Fruit fly (Drosophila melanogaster) whole organism, embryonic: ENCODE measurements around the gene CG15446.

ENCODE experiments used
- BEAF-32 ChIP-seq: fragments of 200-800 bp; sonication (Bioruptor generic); optimal IDR thresholded peaks from 3 replicates; lab custom pipeline; 2017; ENCODE audit warnings: missing biosample characterization, missing genetic modification characterization, mild to moderate bottlenecking, moderate library complexity, missing genetic modification reagents
- Bgb ChIP-seq: fragments of 200-800 bp; sonication (Bioruptor generic); IDR thresholded peaks from 2 replicates; pipeline ENCODE4 v1.3.6; 2022; ENCODE audit warnings: missing biosample characterization, missing genetic modification characterization; ENCODE audit not compliant: partially characterized antibody
- Bteb2 ChIP-seq: fragments of 200-800 bp; sonication (Bioruptor generic); optimal IDR thresholded peaks from 2 replicates; lab custom pipeline; 2016; ENCODE audit warnings: missing biosample characterization, missing genetic modification characterization
- CG11093 ChIP-seq: fragments of 200-800 bp; sonication (Bioruptor generic); IDR thresholded peaks from 3 replicates; pipeline ENCODE4 v1.3.6; 2022; ENCODE audit warnings: missing biosample characterization, missing genetic modification characterization
- CG13424 ChIP-seq: fragments of 200-800 bp; sonication (Bioruptor generic); optimal IDR thresholded peaks from 2 replicates; lab custom pipeline; 2019; ENCODE audit warnings: missing biosample characterization, mild to moderate bottlenecking, missing genetic modification characterization, moderate library complexity
- CG13894 ChIP-seq: fragments of 200-800 bp; sonication (Bioruptor generic); optimal IDR thresholded peaks from 3 replicates; lab custom pipeline; 2018; ENCODE audit warnings: missing biosample characterization, mild to moderate bottlenecking, missing genetic modification characterization, moderate library complexity
- CG16779 ChIP-seq: fragments of 200-800 bp; sonication (Bioruptor generic); IDR thresholded peaks from 2 replicates; pipeline ENCODE4 v1.3.6; 2022; ENCODE audit warnings: missing biosample characterization, missing genetic modification characterization
- CG17359 ChIP-seq: fragments of 200-800 bp; sonication (Bioruptor generic); optimal IDR thresholded peaks from 3 replicates; lab custom pipeline; 2018; ENCODE audit warnings: missing biosample characterization, mild to moderate bottlenecking, missing genetic modification characterization, moderate library complexity
- CG1792 ChIP-seq: fragments of 200-800 bp; sonication (Bioruptor generic); optimal IDR thresholded peaks from 2 replicates; lab custom pipeline; 2016; ENCODE audit warnings: missing biosample characterization, missing genetic modification characterization
- CG1832 ChIP-seq: fragments of 200-800 bp; sonication (Bioruptor generic); optimal IDR thresholded peaks from 2 replicates; lab custom pipeline; 2017; ENCODE audit warnings: missing biosample characterization, mild to moderate bottlenecking, missing genetic modification characterization, inconsistent platforms
- CG32532 ChIP-seq: fragments of 200-800 bp; sonication (Bioruptor generic); IDR thresholded peaks from 2 replicates; pipeline ENCODE4 v1.3.6; 2022; ENCODE audit warnings: missing biosample characterization, missing genetic modification characterization
- CG3838 ChIP-seq: fragments of 200-800 bp; sonication (Bioruptor generic); optimal IDR thresholded peaks from 3 replicates; lab custom pipeline; 2016; ENCODE audit warnings: missing biosample characterization, missing genetic modification characterization
- CG4360 ChIP-seq: fragments of 200-800 bp; sonication (Bioruptor generic); IDR thresholded peaks from 2 replicates; pipeline ENCODE4 v1.3.6; 2022; ENCODE audit warnings: missing biosample characterization, missing genetic modification characterization
- CG4617 ChIP-seq: fragments of 200-800 bp; sonication (Bioruptor generic); optimal IDR thresholded peaks from 3 replicates; lab custom pipeline; 2016; ENCODE audit warnings: missing biosample characterization, missing genetic modification characterization, borderline replicate concordance
- CG8359 ChIP-seq: fragments of 200-800 bp; sonication (Bioruptor generic); optimal IDR thresholded peaks from 2 replicates; lab custom pipeline; 2017; ENCODE audit warnings: missing biosample characterization, mild to moderate bottlenecking, missing genetic modification characterization, borderline replicate concordance
- CG9437 ChIP-seq: fragments of 200-800 bp; sonication (Bioruptor generic); optimal IDR thresholded peaks from 2 replicates; lab custom pipeline; 2018; ENCODE audit warnings: missing biosample characterization, mild to moderate bottlenecking, missing genetic modification characterization
- Dip2 ChIP-seq: fragments of 200-800 bp; sonication (Bioruptor generic); IDR thresholded peaks from 2 replicates; pipeline ENCODE4 v1.3.6; 2022; ENCODE audit warnings: missing biosample characterization, missing genetic modification characterization
- Ets97D ChIP-seq: fragments of 200-800 bp; sonication (Bioruptor generic); optimal IDR thresholded peaks from 3 replicates; lab custom pipeline; 2016; ENCODE audit warnings: missing biosample characterization, missing genetic modification characterization
- Fer2 ChIP-seq: fragments of 200-800 bp; sonication (Bioruptor generic); optimal IDR thresholded peaks from 2 replicates; lab custom pipeline; 2018; ENCODE audit warnings: missing biosample characterization, mild to moderate bottlenecking, missing genetic modification characterization, moderate library complexity
- Fer3 ChIP-seq: fragments of 200-800 bp; sonication (Bioruptor generic); optimal IDR thresholded peaks from 2 replicates; lab custom pipeline; 2018; ENCODE audit warnings: missing biosample characterization, mild to moderate bottlenecking, missing genetic modification characterization, moderate library complexity
- H15 ChIP-seq: fragments of 200-800 bp; sonication (Bioruptor generic); IDR thresholded peaks from 3 replicates; pipeline ENCODE4 v1.3.6; 2022; ENCODE audit warnings: missing biosample characterization, missing genetic modification characterization
- Hey ChIP-seq: fragments of 200-800 bp; sonication (Bioruptor generic); optimal IDR thresholded peaks from 3 replicates; lab custom pipeline; 2018; ENCODE audit warnings: missing biosample characterization, mild to moderate bottlenecking, missing genetic modification characterization
- Hsf ChIP-seq: fragments of 200-800 bp; sonication (Bioruptor generic); optimal IDR thresholded peaks from 3 replicates; lab custom pipeline; 2016; ENCODE audit warnings: missing biosample characterization, missing genetic modification characterization
- Nf-YC ChIP-seq: fragments of 200-800 bp; optimal IDR thresholded peaks from 3 replicates; lab custom pipeline; 2019; ENCODE audit warnings: missing biosample characterization, mild to moderate bottlenecking, missing genetic modification characterization, moderate library complexity
- NfI ChIP-seq: fragments of 200-800 bp; sonication (Bioruptor generic); optimal IDR thresholded peaks from 3 replicates; lab custom pipeline; 2018; ENCODE audit warnings: missing biosample characterization, mild to moderate bottlenecking, missing genetic modification characterization, moderate library complexity
- TFAM ChIP-seq: fragments of 200-800 bp; sonication (Bioruptor generic); optimal IDR thresholded peaks from 2 replicates; lab custom pipeline; 2017; ENCODE audit warnings: missing biosample characterization, missing genetic modification characterization, inconsistent platforms
- Taf1 ChIP-seq: fragments of 200-800 bp; sonication (Bioruptor generic); IDR thresholded peaks from 2 replicates; pipeline ENCODE4 v1.3.6; 2022; ENCODE audit warnings: missing biosample characterization, missing genetic modification characterization
- ab ChIP-seq: fragments of 200-800 bp; sonication (Bioruptor generic); optimal IDR thresholded peaks from 2 replicates; lab custom pipeline; 2016; ENCODE audit warnings: missing biosample characterization, missing genetic modification characterization
- abd-A ChIP-seq: fragments of 200-800 bp; sonication (Bioruptor generic); optimal IDR thresholded peaks from 3 replicates; lab custom pipeline; 2019; ENCODE audit warnings: missing biosample characterization, mild to moderate bottlenecking, missing genetic modification characterization, moderate library complexity
- amos ChIP-seq: fragments of 200-800 bp; sonication (Bioruptor generic); IDR thresholded peaks from 2 replicates; pipeline ENCODE4 v1.3.6; 2022; ENCODE audit warnings: missing biosample characterization, missing genetic modification characterization; ENCODE audit not compliant: partially characterized antibody
- ase ChIP-seq: fragments of 200-800 bp; sonication (Bioruptor generic); IDR thresholded peaks from 3 replicates; pipeline ENCODE4 v1.3.6; 2022; ENCODE audit warnings: missing biosample characterization, missing genetic modification characterization
- ato ChIP-seq: fragments of 200-800 bp; sonication (Bioruptor generic); IDR thresholded peaks from 2 replicates; pipeline ENCODE4 v1.3.6; 2022; ENCODE audit warnings: missing biosample characterization, missing genetic modification characterization; ENCODE audit not compliant: partially characterized antibody
- croc ChIP-seq: fragments of 200-800 bp; sonication (Bioruptor generic); conservative IDR thresholded peaks from 3 replicates; pipeline ENCODE4 v1.3.6; 2022; ENCODE audit warnings: missing biosample characterization, missing genetic modification characterization
- dati ChIP-seq: fragments of 200-800 bp; sonication (Bioruptor generic); IDR thresholded peaks from 2 replicates; pipeline ENCODE4 v1.3.6; 2022; ENCODE audit warnings: missing biosample characterization, missing genetic modification characterization
- dm ChIP-seq: fragments of 200-800 bp; sonication (Bioruptor generic); optimal IDR thresholded peaks from 3 replicates; lab custom pipeline; 2016; ENCODE audit warnings: missing biosample characterization, missing genetic modification characterization
- en ChIP-seq: fragments of 200-800 bp; sonication (Bioruptor generic); optimal IDR thresholded peaks from 2 replicates; lab custom pipeline; 2016; ENCODE audit warnings: missing biosample characterization, missing genetic modification characterization
- knrl ChIP-seq: fragments of 200-800 bp; sonication (Bioruptor generic); IDR thresholded peaks from 3 replicates; pipeline ENCODE4 v1.3.6; 2022; ENCODE audit warnings: missing biosample characterization, missing genetic modification characterization; ENCODE audit not compliant: partially characterized antibody
- nerfin-2 ChIP-seq: fragments of 200-800 bp; sonication (Bioruptor generic); IDR thresholded peaks from 2 replicates; pipeline ENCODE4 v1.3.6; 2022; ENCODE audit warnings: missing biosample characterization, missing genetic modification characterization; ENCODE audit not compliant: partially characterized antibody
- pan ChIP-seq, 4 experiments: fragments of >200 bp in 3 of 4; fragments of 200-800 bp in 1 of 4; sonication (Bioruptor generic) in 1 of 4; optimal IDR thresholded peaks in 3 of 4; IDR thresholded peaks in 1 of 4; 2 replicates each; pipeline versions ENCODE4 v1.3.6 to Lab custom; 2017 to 2022; ENCODE audit warnings: missing biosample characterization in 2 of 4, missing genetic modification characterization in 2 of 4, mixed read lengths in 1 of 4
- pnt ChIP-seq: fragments of 200-800 bp; sonication (Bioruptor generic); optimal IDR thresholded peaks from 3 replicates; lab custom pipeline; 2016; ENCODE audit warnings: missing biosample characterization, missing genetic modification characterization
- ranshi ChIP-seq: fragments of 200-800 bp; sonication (Bioruptor generic); IDR thresholded peaks from 2 replicates; pipeline ENCODE4 v1.3.6; 2022; ENCODE audit warnings: missing biosample characterization, missing genetic modification characterization
- run ChIP-seq: fragments of 200-800 bp; sonication (Bioruptor generic); optimal IDR thresholded peaks from 3 replicates; lab custom pipeline; 2018; ENCODE audit warnings: missing biosample characterization, mild to moderate bottlenecking, missing genetic modification characterization
- so ChIP-seq: fragments of 200-800 bp; sonication (Bioruptor generic); IDR thresholded peaks from 3 replicates; pipeline ENCODE4 v1.3.6; 2022; ENCODE audit warnings: missing biosample characterization, missing genetic modification characterization
- sr ChIP-seq: fragments of 200-800 bp; sonication (Bioruptor generic); IDR thresholded peaks from 3 replicates; pipeline ENCODE4 v1.3.6; 2022; ENCODE audit warnings: missing biosample characterization, missing genetic modification characterization
- ssp ChIP-seq: fragments of 200-800 bp; sonication (Bioruptor generic); IDR thresholded peaks from 2 replicates; pipeline ENCODE4 v1.3.6; 2022; ENCODE audit warnings: missing biosample characterization, missing genetic modification characterization
- wek ChIP-seq: fragments of 200-800 bp; sonication (Bioruptor generic); optimal IDR thresholded peaks from 3 replicates; lab custom pipeline; 2018; ENCODE audit warnings: missing biosample characterization, mild to moderate bottlenecking, missing genetic modification characterization, moderate library complexity

CG15446 gene

DNA sequence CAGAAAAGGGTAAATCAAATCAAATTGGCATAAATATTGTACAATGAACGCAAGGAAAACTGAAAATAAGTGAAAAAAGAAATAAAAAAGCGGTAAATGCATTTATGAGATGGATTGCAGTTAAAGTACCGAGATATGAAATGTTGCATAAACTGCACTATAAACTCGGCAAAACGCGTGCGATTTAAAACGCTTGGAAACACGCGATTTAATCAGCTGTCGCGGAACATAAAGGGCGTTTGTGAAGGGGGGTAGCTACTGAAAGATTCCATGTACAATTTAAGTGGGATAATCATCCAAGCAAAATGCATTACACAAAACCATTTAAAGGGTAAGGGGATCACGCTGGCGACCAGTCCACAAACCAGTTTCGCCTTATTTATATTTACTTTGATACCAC, 24.8 kb upstream of the CG15446 start:
- TF ChIP-seq Fer2 (tag; lab: Kevin White, UChicago) = no peak
- TF ChIP-seq CG8359 (GFP tag; lab: Kevin White, UChicago) = peak; percentile 94

DNA sequence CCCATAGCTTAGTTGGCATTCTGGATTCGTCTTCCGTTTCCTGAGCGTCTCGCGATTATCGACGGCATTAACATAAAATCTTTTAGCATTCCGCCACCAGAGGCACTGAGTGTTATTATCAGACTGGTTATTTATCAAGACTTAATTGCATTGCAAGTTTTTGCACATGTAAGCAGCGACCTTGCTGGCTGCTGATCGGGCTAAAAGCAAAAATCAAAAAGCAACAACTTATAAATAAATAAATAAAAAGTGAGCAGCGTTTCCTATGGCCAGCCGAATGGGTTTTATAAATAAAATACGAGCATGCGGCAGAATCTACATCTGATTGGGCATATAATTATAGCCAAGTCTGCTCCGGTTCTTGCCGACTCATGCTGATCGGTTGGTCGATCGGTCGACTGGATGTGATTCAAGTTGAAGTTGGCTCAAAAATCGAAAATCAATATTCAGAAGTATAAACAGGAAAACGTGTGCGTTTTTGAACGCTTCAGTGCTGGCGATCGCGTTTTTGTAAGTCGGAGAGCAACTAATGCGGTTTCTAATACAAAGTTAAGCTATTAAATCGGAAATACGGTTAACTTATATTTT, 24.1 kb upstream of the CG15446 start:
- TF ChIP-seq Hsf (GFP tag; lab: Kevin White, UChicago) = no peak
- TF ChIP-seq Nf-YC (tag; lab: Kevin White, UChicago) = no peak
- TF ChIP-seq wek = no peak
- TF ChIP-seq CG32532 (GFP tag; lab: Robert Waterston, UW) = no peak
- no peak for TF ChIP-seq TFAM
- peak; percentile 90 for TF ChIP-seq CG13894 (tag; lab: Kevin White, UChicago)
- no peak for TF ChIP-seq H15

DNA sequence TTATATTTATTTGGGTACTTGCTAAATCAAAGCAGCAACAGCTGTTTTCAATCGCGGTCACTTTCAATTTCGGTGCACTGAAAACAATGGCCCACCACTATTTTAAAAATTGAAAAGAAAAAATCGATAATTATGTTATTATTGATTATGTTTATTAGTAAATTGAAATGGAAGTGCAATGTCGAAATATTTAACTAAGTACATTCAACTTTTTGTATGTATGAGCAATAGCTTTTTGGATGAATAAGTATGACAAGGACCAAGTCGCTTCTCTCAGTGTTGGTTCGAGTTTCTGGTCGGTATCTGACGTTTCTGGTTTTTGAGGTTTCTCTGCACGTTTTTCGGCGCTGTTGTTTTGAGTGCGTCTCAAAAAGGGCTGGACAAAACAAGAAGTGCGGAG, 22.2 kb upstream of the CG15446 start:
- TF ChIP-seq pan (optimal IDR thresholded peaks at IDR 0.05; lab: Kevin White, UChicago) = no peak
- TF ChIP-seq pan (GFP tag; optimal IDR thresholded peaks at IDR 0.05 in 1 of 2, IDR thresholded peaks at IDR 0.05 in 1 of 2) = peak in 1 of 2 experiments; percentile 73
- no peak for TF ChIP-seq ato (GFP tag; lab: Robert Waterston, UW)
- no peak for TF ChIP-seq CG3838 (GFP tag; lab: Kevin White, UChicago)
- TF ChIP-seq Dip2 = no peak
- TF ChIP-seq Bteb2 (GFP tag; lab: Kevin White, UChicago) = peak; percentile 30
- TF ChIP-seq Hey = no peak
- TF ChIP-seq CG1792 (GFP tag; lab: Kevin White, UChicago) = no peak
- no peak for TF ChIP-seq CG1832
- TF ChIP-seq CG16779 (GFP tag; lab: Robert Waterston, UW) = no peak
- TF ChIP-seq nerfin-2 = no peak
- TF ChIP-seq amos (GFP tag; lab: Robert Waterston, UW) = no peak
- TF ChIP-seq run (tag; lab: Kevin White, UChicago) = peak; percentile 17
- TF ChIP-seq knrl = no peak
- no peak for TF ChIP-seq dm (GFP tag; lab: Kevin White, UChicago)
- no peak for TF ChIP-seq ab
- TF ChIP-seq en (GFP tag; lab: Kevin White, UChicago) = no peak
- no peak for TF ChIP-seq Ets97D (GFP tag; lab: Kevin White, UChicago)
- TF ChIP-seq sr = no peak
- TF ChIP-seq ssp (GFP tag; lab: Robert Waterston, UW) = peak; percentile 40; the same call in 1 of the 2 replicates
- no peak for TF ChIP-seq CG4617
- TF ChIP-seq ranshi (GFP tag; lab: Robert Waterston, UW) = peak; percentile 65; the same call in 1 of the 2 replicates
- no peak for TF ChIP-seq CG11093 (GFP tag; lab: Robert Waterston, UW)
- peak; percentile 42 for TF ChIP-seq CG9437 (GFP tag; lab: Kevin White, UChicago)
- peak; percentile 73 for TF ChIP-seq CG17359 (tag; lab: Kevin White, UChicago)
- peak; percentile 58 for TF ChIP-seq pnt (GFP tag; lab: Kevin White, UChicago)
- peak; percentile 74 for TF ChIP-seq CG13424
- TF ChIP-seq dati (GFP tag; lab: Robert Waterston, UW) = no peak
- no peak for TF ChIP-seq CG13894 (tag; lab: Kevin White, UChicago)
- no peak for TF ChIP-seq Bgb (GFP tag; lab: Robert Waterston, UW)
- no peak for TF ChIP-seq abd-A
- TF ChIP-seq ase (GFP tag; lab: Robert Waterston, UW) = peak; percentile 68; the same call in 2 of the 3 replicates
- 0 out of 2 replicates have a peak, but pooled peaks have one; percentile 27 for TF ChIP-seq CG4360
- peak; percentile 29; the same call in 1 of the 2 replicates for TF ChIP-seq Taf1
- no peak; the same call in 2 of the 3 replicates for TF ChIP-seq croc (GFP tag; lab: Robert Waterston, UW)
- no peak for TF ChIP-seq BEAF-32 (GFP tag; lab: Kevin White, UChicago)
- peak; percentile 64 for TF ChIP-seq Fer3 (tag; lab: Kevin White, UChicago)
- TF ChIP-seq NfI (GFP tag; lab: Kevin White, UChicago) = peak; percentile 70
- 0 out of 3 replicates have a peak, but pooled peaks have one; percentile 63 for TF ChIP-seq so (GFP tag; lab: Robert Waterston, UW)
